ENCODE assay signal across 1 fruit fly cellular context in genomic region chr3R:20253818-20254217, dm6.
TF ChIP-seq lines count a peak whose summit lies in the region.

No protein-coding gene starts in this region.

TF ChIP-seq in whole organism, embryonic, 481 proteins besides CTCF, POLR2A, EP300 and RAD21 (continued from another document):
- TF ChIP-seq nerfin-1 (tag; optimal IDR thresholded peaks at IDR 0.05; lab: Kevin White, UChicago) (peak; percentile 94), CG17829 (tag; optimal IDR thresholded peaks at IDR 0.05; lab: Kevin White, UChicago) (peak; percentile 1), Usf (GFP tag; optimal IDR thresholded peaks at IDR 0.05; lab: Kevin White, UChicago) (no peak), CG13287 (GFP tag; IDR thresholded peaks at IDR 0.05; lab: Robert Waterston, UW; ENCODE audit: partially characterized antibody) (peak; percentile 19; the same call in 1 of the 2 replicates), vfl (GFP tag; optimal IDR thresholded peaks at IDR 0.05; lab: Kevin White, UChicago) (no peak), CHES-1-like (GFP tag; optimal IDR thresholded peaks at IDR 0.05; lab: Kevin White, UChicago) (peak; percentile 41), cas (GFP tag; IDR thresholded peaks at IDR 0.05; lab: Robert Waterston, UW) (no peak), da (GFP tag; optimal IDR thresholded peaks at IDR 0.05; lab: Kevin White, UChicago) (no peak), CG2678 (tag; optimal IDR thresholded peaks at IDR 0.05; lab: Kevin White, UChicago) (no peak), CG15601 (tag; optimal IDR thresholded peaks at IDR 0.05; lab: Kevin White, UChicago) (no peak), crol (GFP tag; IDR thresholded peaks at IDR 0.05; lab: Robert Waterston, UW) (peak; percentile 93), Atf6 (GFP tag; IDR thresholded peaks at IDR 0.05; lab: Robert Waterston, UW) (0 out of 2 replicates have a peak, but pooled peaks have one; percentile 28), Nf-YB (GFP tag; optimal IDR thresholded peaks at IDR 0.05; lab: Kevin White, UChicago) (peak; percentile 49), CG4328 (GFP tag; optimal IDR thresholded peaks at IDR 0.05; lab: Kevin White, UChicago) (no peak), CG11456 (GFP tag; IDR thresholded peaks at IDR 0.05; lab: Robert Waterston, UW) (no peak), pum (GFP tag; optimal IDR thresholded peaks at IDR 0.05; lab: Kevin White, UChicago) (no peak), CG9932 (GFP tag; IDR thresholded peaks at IDR 0.05; lab: Robert Waterston, UW) (no peak), tgo (GFP tag; IDR thresholded peaks at IDR 0.05; lab: Robert Waterston, UW) (no peak), CG16813 (GFP tag; IDR thresholded peaks at IDR 0.05; lab: Robert Waterston, UW; ENCODE audit: partially characterized antibody) (no peak), cg (GFP tag; optimal IDR thresholded peaks at IDR 0.05; lab: Kevin White, UChicago) (peak; percentile 80), CG14441 (GFP tag; IDR thresholded peaks at IDR 0.05; lab: Robert Waterston, UW) (no peak), gfzf (GFP tag; optimal IDR thresholded peaks at IDR 0.05; lab: Kevin White, UChicago) (peak; percentile 32), ranshi (GFP tag; IDR thresholded peaks at IDR 0.05; lab: Robert Waterston, UW) (no peak), CG14860 (GFP tag; IDR thresholded peaks at IDR 0.05; lab: Robert Waterston, UW; ENCODE audit: partially characterized antibody) (no peak), Dll (GFP tag; IDR thresholded peaks at IDR 0.05; lab: Robert Waterston, UW; ENCODE audit: partially characterized antibody) (no peak), Optix (GFP tag; IDR thresholded peaks at IDR 0.05; lab: Robert Waterston, UW) (no peak), Gsc (GFP tag; IDR thresholded peaks at IDR 0.05; lab: Robert Waterston, UW) (no peak), lilli (GFP tag; optimal IDR thresholded peaks at IDR 0.05; lab: Kevin White, UChicago) (no peak), Mrtf (GFP tag; IDR thresholded peaks at IDR 0.05; lab: Robert Waterston, UW) (no peak), Chrac-16 (GFP tag; optimal IDR thresholded peaks at IDR 0.05; lab: Kevin White, UChicago) (no peak), CG32532 (GFP tag; IDR thresholded peaks at IDR 0.05; lab: Robert Waterston, UW) (peak; percentile 54; the same call in 1 of the 2 replicates), CG13775 (GFP tag; optimal IDR thresholded peaks at IDR 0.05; lab: Kevin White, UChicago) (no peak), insv (GFP tag; optimal IDR thresholded peaks at IDR 0.05; lab: Kevin White, UChicago) (peak in 1 of 2 experiments; percentile 29), HmgZ (tag; optimal IDR thresholded peaks at IDR 0.05; lab: Kevin White, UChicago) (no peak), sd (tag; optimal IDR thresholded peaks at IDR 0.05; lab: Kevin White, UChicago) (peak; percentile 91), Nf-YC (tag; optimal IDR thresholded peaks at IDR 0.05; lab: Kevin White, UChicago) (peak; percentile 11), sens (GFP tag; lab: Kevin White, UChicago) (no peak), yki (optimal IDR thresholded peaks at IDR 0.05; lab: Kevin White, UChicago) (peak; percentile 71), Fer3 (tag; optimal IDR thresholded peaks at IDR 0.05; lab: Kevin White, UChicago) (no peak), Elba2 (GFP tag; optimal IDR thresholded peaks at IDR 0.05; lab: Kevin White, UChicago) (peak; percentile 77), oc (tag; optimal IDR thresholded peaks at IDR 0.05; lab: Kevin White, UChicago) (peak; percentile 58), CG2199 (GFP tag; IDR thresholded peaks at IDR 0.05; lab: Robert Waterston, UW) (peak; percentile 74; the same call in 1 of the 3 replicates), Drgx (GFP tag; IDR thresholded peaks at IDR 0.05; lab: Robert Waterston, UW) (0 out of 2 replicates have a peak, but pooled peaks have one; percentile 17), az2 (GFP tag; optimal IDR thresholded peaks at IDR 0.05; lab: Kevin White, UChicago) (no peak), pfk (GFP tag; optimal IDR thresholded peaks at IDR 0.05; lab: Kevin White, UChicago) (no peak), CG30403 (GFP tag; optimal IDR thresholded peaks at IDR 0.05; lab: Kevin White, UChicago) (no peak), ci (GFP tag; IDR thresholded peaks at IDR 0.05; lab: Robert Waterston, UW) (peak; percentile 73; the same call in 2 of the 3 replicates), Adf1 (GFP tag; IDR thresholded peaks at IDR 0.05; lab: Robert Waterston, UW) (peak; percentile 51; the same call in 1 of the 2 replicates), CG7372 (GFP tag; IDR thresholded peaks at IDR 0.05; lab: Robert Waterston, UW) (no peak), sob (GFP tag; IDR thresholded peaks at IDR 0.05; lab: Robert Waterston, UW) (0 out of 2 replicates have a peak, but pooled peaks have one; percentile 8), pros (GFP tag; optimal IDR thresholded peaks at IDR 0.05; lab: Kevin White, UChicago) (peak; percentile 12), nerfin-2 (GFP tag; IDR thresholded peaks at IDR 0.05; lab: Robert Waterston, UW; ENCODE audit: partially characterized antibody) (no peak), toy (GFP tag; IDR thresholded peaks at IDR 0.05; lab: Robert Waterston, UW) (no peak), grau (tag; optimal IDR thresholded peaks at IDR 0.05; lab: Kevin White, UChicago) (no peak), seq (GFP tag; IDR thresholded peaks at IDR 0.05; lab: Robert Waterston, UW) (0 out of 2 replicates have a peak, but pooled peaks have one; percentile 26), CG32767 (GFP tag; IDR thresholded peaks at IDR 0.05; lab: Robert Waterston, UW) (peak; percentile 41; the same call in 1 of the 2 replicates), CG18011 (GFP tag; optimal IDR thresholded peaks at IDR 0.05; lab: Kevin White, UChicago) (no peak), CG10366 (GFP tag; IDR thresholded peaks at IDR 0.05; lab: Robert Waterston, UW) (no peak), CG34376 (GFP tag; optimal IDR thresholded peaks at IDR 0.05; lab: Kevin White, UChicago) (no peak), D19A (tag; optimal IDR thresholded peaks at IDR 0.05; lab: Kevin White, UChicago) (no peak), NFAT (GFP tag; IDR thresholded peaks at IDR 0.05; lab: Robert Waterston, UW) (peak; percentile 67; the same call in 1 of the 2 replicates), CG3847 (GFP tag; IDR thresholded peaks at IDR 0.05; lab: Robert Waterston, UW) (no peak), chinmo (GFP tag; IDR thresholded peaks at IDR 0.05; lab: Robert Waterston, UW; ENCODE audit: partially characterized antibody) (peak; percentile 72; the same call in 1 of the 4 replicates), Xbp1 (GFP tag; optimal IDR thresholded peaks at IDR 0.05; lab: Kevin White, UChicago) (no peak), aop (GFP tag; IDR thresholded peaks at IDR 0.05; lab: Robert Waterston, UW) (peak; percentile 93), stwl (tag; optimal IDR thresholded peaks at IDR 0.05; lab: Kevin White, UChicago) (peak; percentile 27), Mad (GFP tag; optimal IDR thresholded peaks at IDR 0.05; lab: Kevin White, UChicago) (no peak), Med (GFP tag; lab: Kevin White, UChicago) (peak; percentile 38), CG12299 (tag; optimal IDR thresholded peaks at IDR 0.05; lab: Kevin White, UChicago) (no peak), CG10654 (GFP tag; optimal IDR thresholded peaks at IDR 0.05; lab: Kevin White, UChicago) (no peak), CG18764 (GFP tag; optimal IDR thresholded peaks at IDR 0.05; lab: Kevin White, UChicago) (no peak), CG1024 (GFP tag; IDR thresholded peaks at IDR 0.05; lab: Robert Waterston, UW) (no peak), CG15011 (GFP tag; optimal IDR thresholded peaks at IDR 0.05; lab: Kevin White, UChicago) (no peak), CG9437 (GFP tag; optimal IDR thresholded peaks at IDR 0.05; lab: Kevin White, UChicago) (peak; percentile 41), CG5245 (GFP tag; optimal IDR thresholded peaks at IDR 0.05; lab: Kevin White, UChicago) (no peak), CG8290 (GFP tag; optimal IDR thresholded peaks at IDR 0.05; lab: Kevin White, UChicago) (no peak), CG8290 (tag; optimal IDR thresholded peaks at IDR 0.05; lab: Kevin White, UChicago) (peak in 1 of 2 experiments; percentile 46), CG3163 (GFP tag; optimal IDR thresholded peaks at IDR 0.05; lab: Kevin White, UChicago) (peak; percentile 79), CG15073 (GFP tag; optimal IDR thresholded peaks at IDR 0.05; lab: Kevin White, UChicago) (no peak)
TF ChIP-seq in whole organism, embryonic: peak in this region for 44.
